Fruit fly (Drosophila melanogaster) whole organism, wandering third instar larva: Measurements from ENCODE around the gene CG15160.

ENCODE experiments used
- Abd-B ChIP-seq: fragments of >200 bp; optimal IDR thresholded peaks from 2 replicates; lab custom pipeline; 2017; ENCODE audit warnings: missing biosample characterization, missing genetic modification characterization
- CG32264 ChIP-seq: fragments of 200-800 bp; sonication (Bioruptor generic); optimal IDR thresholded peaks from 2 replicates; lab custom pipeline; 2016; ENCODE audit warnings: missing biosample characterization, missing genetic modification characterization
- CG9705 ChIP-seq: fragments of 200-800 bp; sonication (Bioruptor generic); optimal IDR thresholded peaks from 2 replicates; lab custom pipeline; 2018; ENCODE audit warnings: missing biosample characterization, mild to moderate bottlenecking, missing genetic modification characterization
- CrebA ChIP-seq: fragments of 200-800 bp; sonication (Bioruptor generic); optimal IDR thresholded peaks from 2 replicates; lab custom pipeline; 2016; ENCODE audit warnings: missing biosample characterization, mild to moderate bottlenecking, missing genetic modification characterization, borderline replicate concordance
- Dfd ChIP-seq: fragments of >200 bp; optimal IDR thresholded peaks from 2 replicates; lab custom pipeline; 2017; ENCODE audit warnings: missing biosample characterization, missing genetic modification characterization
- Dif ChIP-seq: fragments of 200-275, 200-300 bp; sonication (Bioruptor generic); optimal IDR thresholded peaks from 2 replicates; lab custom pipeline; 2018; ENCODE audit warnings: missing biosample characterization, missing genetic modification characterization; ENCODE audit not compliant: partially characterized antibody
- HLH106 ChIP-seq: fragments of 200-800 bp; optimal IDR thresholded peaks from 3 replicates; lab custom pipeline; 2019; ENCODE audit warnings: missing biosample characterization, mild to moderate bottlenecking, missing genetic modification characterization, moderate library complexity
- Hnf4 ChIP-seq: fragments of 200-800 bp; sonication (Bioruptor generic); optimal IDR thresholded peaks from 2 replicates; lab custom pipeline; 2016; ENCODE audit warnings: missing biosample characterization, mild to moderate bottlenecking, missing genetic modification characterization
- Hr78 ChIP-seq: fragments of >200 bp; optimal IDR thresholded peaks from 2 replicates; lab custom pipeline; 2017; ENCODE audit warnings: missing biosample characterization, missing genetic modification characterization
- Hr83 ChIP-seq: fragments of 200-300 bp; sonication (Bioruptor generic); optimal IDR thresholded peaks from 2 replicates; lab custom pipeline; 2016; ENCODE audit warnings: missing biosample characterization, mild to moderate bottlenecking, missing genetic modification characterization, moderate library complexity; ENCODE audit not compliant: poor library complexity, severe bottlenecking
- Jra ChIP-seq: sonication (Bioruptor generic); optimal IDR thresholded peaks from 2 replicates; lab custom pipeline; 2016; ENCODE audit warnings: missing biosample characterization, missing genetic modification characterization
- Mio ChIP-seq: sonication (Bioruptor generic); optimal IDR thresholded peaks from 2 replicates; lab custom pipeline; 2016; ENCODE audit warnings: missing biosample characterization, missing genetic modification characterization
- Myc ChIP-seq: fragments of >200 bp; optimal IDR thresholded peaks from 2 replicates; lab custom pipeline; 2017
- OdsH ChIP-seq: fragments of 200-800 bp; sonication (Bioruptor generic); optimal IDR thresholded peaks from 2 replicates; lab custom pipeline; 2016; ENCODE audit warnings: missing biosample characterization, mild to moderate bottlenecking, missing genetic modification characterization
- Rel ChIP-seq, 2 experiments: fragments of 200-800 bp; sonication (Bioruptor generic) in 1 of 2; optimal IDR thresholded peaks; 2 replicates in 1 of 2; 3 replicates in 1 of 2; lab custom pipeline; 2016 to 2019; ENCODE audit warnings: mild to moderate bottlenecking in 2 of 2, missing biosample characterization in 2 of 2, missing genetic modification characterization in 2 of 2, moderate library complexity in 1 of 2
- Sp1 ChIP-seq: fragments of 200-800 bp; sonication (Bioruptor generic); optimal IDR thresholded peaks from 3 replicates; lab custom pipeline; 2019; ENCODE audit warnings: missing biosample characterization, mild to moderate bottlenecking, missing genetic modification characterization, moderate library complexity
- Vsx2 ChIP-seq: fragments of 200-300, 225-300 bp; sonication (Bioruptor generic); optimal IDR thresholded peaks from 2 replicates; lab custom pipeline; 2018; ENCODE audit warnings: missing biosample characterization, missing genetic modification characterization; ENCODE audit not compliant: partially characterized antibody
- dl ChIP-seq, 2 experiments: fragments of 175-275, 200-275 bp in 1 of 2; fragments of 200-275 bp in 1 of 2; sonication (Bioruptor generic); optimal IDR thresholded peaks; lab custom pipeline; 2018; ENCODE audit warnings: mild to moderate bottlenecking in 2 of 2, missing biosample characterization in 2 of 2, missing genetic modification characterization in 2 of 2, moderate library complexity in 2 of 2; ENCODE audit not compliant: partially characterized antibody in 2 of 2, insufficient read depth in 1 of 2
- dmrt93B ChIP-seq: fragments of 200-800 bp; sonication (Bioruptor generic); optimal IDR thresholded peaks from 2 replicates; lab custom pipeline; 2018; ENCODE audit warnings: missing biosample characterization, mild to moderate bottlenecking, missing genetic modification characterization
- dsf ChIP-seq: sonication (Bioruptor generic); optimal IDR thresholded peaks from 2 replicates; lab custom pipeline; 2016; ENCODE audit warnings: missing biosample characterization, missing genetic modification characterization, borderline replicate concordance
- ey ChIP-seq: fragments of 200-800 bp; sonication (Bioruptor generic); optimal IDR thresholded peaks from 2 replicates; lab custom pipeline; 2016; ENCODE audit warnings: missing biosample characterization, missing genetic modification characterization
- foxo ChIP-seq, 2 experiments: fragments of 200-800 bp; sonication (Bioruptor generic); optimal IDR thresholded peaks; 2 replicates in 1 of 2; 3 replicates in 1 of 2; lab custom pipeline; 2016 to 2017; ENCODE audit warnings: missing biosample characterization in 2 of 2, missing genetic modification characterization in 2 of 2
- h ChIP-seq: fragments of 200-800 bp; sonication (Bioruptor generic); optimal IDR thresholded peaks from 3 replicates; lab custom pipeline; 2016; ENCODE audit warnings: missing biosample characterization, mild to moderate bottlenecking, missing genetic modification characterization
- jim ChIP-seq: fragments of 175-275, 200-325 bp; sonication (Bioruptor generic); optimal IDR thresholded peaks from 2 replicates; lab custom pipeline; 2016; ENCODE audit warnings: missing biosample characterization, mild to moderate bottlenecking, missing genetic modification characterization
- lola ChIP-seq: fragments of >200 bp; optimal IDR thresholded peaks from 2 replicates; lab custom pipeline; 2017; ENCODE audit warnings: missing biosample characterization, missing genetic modification characterization
- psq ChIP-seq: fragments of 200-800 bp; sonication (Bioruptor generic); optimal IDR thresholded peaks from 3 replicates; lab custom pipeline; 2017; ENCODE audit warnings: missing biosample characterization, mild to moderate bottlenecking, missing genetic modification characterization, moderate library complexity
- rgr ChIP-seq: fragments of 200-800 bp; sonication (Bioruptor generic); optimal IDR thresholded peaks from 3 replicates; lab custom pipeline; 2016; ENCODE audit warnings: missing biosample characterization, mild to moderate bottlenecking, missing genetic modification characterization
- sage ChIP-seq: fragments of 200-800 bp; sonication (Bioruptor generic); optimal IDR thresholded peaks from 2 replicates; lab custom pipeline; 2016; ENCODE audit warnings: missing biosample characterization, mild to moderate bottlenecking, missing genetic modification characterization
- sv ChIP-seq: fragments of 200-800 bp; sonication (Bioruptor generic); optimal IDR thresholded peaks from 3 replicates; lab custom pipeline; 2016; ENCODE audit warnings: missing biosample characterization, missing genetic modification characterization
- tai ChIP-seq: sonication (Bioruptor generic); optimal IDR thresholded peaks from 2 replicates; lab custom pipeline; 2016; ENCODE audit warnings: missing biosample characterization, missing genetic modification characterization
- usp ChIP-seq: fragments of >200 bp; optimal IDR thresholded peaks from 2 replicates; lab custom pipeline; 2017; ENCODE audit warnings: missing biosample characterization, missing genetic modification characterization
- woc ChIP-seq: sonication (Bioruptor generic); optimal IDR thresholded peaks from 2 replicates; lab custom pipeline; 2016; ENCODE audit warnings: missing biosample characterization, mild to moderate bottlenecking, missing genetic modification characterization

CG15160 gene

DNA sequence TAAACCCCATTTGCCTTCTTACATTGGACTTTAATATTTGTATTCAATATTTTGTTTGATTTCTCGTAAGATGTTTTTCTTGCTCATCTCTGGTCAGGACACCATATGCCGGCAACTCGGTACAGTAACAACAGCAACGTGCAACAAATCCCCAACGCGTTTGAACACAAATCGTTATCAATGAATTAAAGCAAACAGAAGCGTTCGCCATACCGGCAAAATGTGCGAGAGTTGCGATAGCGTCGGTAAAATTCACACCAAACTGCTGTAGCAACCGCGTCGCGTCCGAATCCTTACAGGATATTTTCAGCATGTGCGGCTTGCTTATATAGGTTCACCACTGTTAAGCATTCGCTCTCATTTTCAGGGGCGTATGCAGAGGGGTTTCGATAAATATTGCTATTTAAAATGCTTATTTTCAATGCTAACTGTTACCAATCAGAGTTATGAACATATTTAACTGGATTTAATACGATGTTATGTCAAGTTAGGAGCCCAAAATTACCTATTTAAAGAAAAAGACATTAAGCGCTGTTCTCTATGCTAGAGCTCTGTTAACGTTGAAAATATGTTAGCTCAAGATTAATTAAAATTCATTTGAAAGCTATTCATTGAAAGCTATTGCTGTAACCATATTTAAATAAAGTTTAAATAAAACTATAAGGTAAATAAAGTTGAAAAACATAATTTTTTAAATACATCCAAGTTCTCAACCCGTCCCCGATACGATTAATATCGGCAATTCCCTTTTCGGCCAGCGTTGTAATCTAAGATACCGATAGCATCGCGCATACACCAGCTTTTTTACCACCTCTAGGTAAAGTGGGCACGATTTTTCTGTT, at the start of gene CG15160, which contains the start of gene Pde11:
TSS of gene CG15160 (plus strand) at position 792 of the 842 bp plus-strand sequence.
TSS of gene Pde11 (minus strand) at position 243 of the 842 bp plus-strand sequence.
- TF ChIP-seq Abd-B (no peak), dmrt93B (GFP tag; lab: Kevin White, UChicago) (peak; percentile 31), Vsx2 (no peak), Myc (no peak), sv (GFP tag; lab: Kevin White, UChicago) (peak; percentile 21), Dif (GFP tag; lab: Kevin White, UChicago) (no peak), CG9705 (GFP tag; lab: Kevin White, UChicago) (peak; percentile 38), woc (no peak), Hnf4 (GFP tag; lab: Kevin White, UChicago) (peak; percentile 57), Hr83 (GFP tag; lab: Kevin White, UChicago) (peak; percentile 65), jim (GFP tag; lab: Kevin White, UChicago) (no peak), tai (GFP tag; lab: Kevin White, UChicago) (peak; percentile 65), Jra (GFP tag; lab: Kevin White, UChicago) (peak; percentile 48), dsf (GFP tag; lab: Kevin White, UChicago) (peak; percentile 57)

DNA sequence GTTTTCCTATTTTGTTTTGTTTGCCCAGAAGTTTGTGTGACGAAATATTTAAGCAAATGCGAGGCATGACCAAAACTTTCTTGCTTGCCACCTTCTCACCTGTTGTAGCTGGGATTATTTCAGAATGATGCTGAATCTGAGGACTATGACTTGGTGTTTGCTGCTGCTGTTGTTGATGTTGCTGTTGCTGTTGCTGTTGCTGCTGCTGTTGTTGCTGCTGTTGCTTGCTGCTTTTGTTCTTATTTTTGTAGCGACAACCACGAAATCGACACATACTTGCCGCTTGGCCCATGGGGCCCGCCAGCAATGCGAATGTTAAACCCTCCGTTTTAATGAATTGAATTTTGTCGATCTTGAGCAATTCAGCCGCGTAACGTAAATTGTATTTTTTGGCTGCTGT, 44.3 kb upstream of the CG15160 start:
- TF ChIP-seq Hnf4 (GFP tag; lab: Kevin White, UChicago) (no peak), Dfd (GFP tag; lab: Kevin White, UChicago) (peak; percentile 94)
- TF ChIP-seq, all 38 proteins: peak for 1

DNA sequence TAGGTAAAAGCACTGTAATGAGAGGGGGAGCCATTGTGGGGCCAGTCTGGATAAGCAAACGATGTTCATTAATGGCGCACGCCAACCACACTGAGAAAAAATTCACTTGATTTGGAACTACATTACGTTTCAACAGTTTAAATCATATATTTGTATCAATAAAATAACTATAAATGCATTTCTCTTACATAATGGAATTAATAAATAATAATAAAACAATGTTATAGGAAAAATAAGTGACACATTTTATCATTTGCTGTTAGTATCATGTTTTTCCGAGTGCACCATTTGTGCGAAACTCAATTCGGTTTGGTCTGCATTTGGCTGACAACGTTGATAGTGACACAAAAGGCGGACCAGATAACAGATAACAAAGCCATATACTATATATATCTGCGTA, 41.9 kb upstream of the CG15160 start:
- TF ChIP-seq sage (GFP tag; lab: Kevin White, UChicago) = no peak
- no peak for TF ChIP-seq HLH106 (tag; lab: Kevin White, UChicago)
- TF ChIP-seq Dif (GFP tag; lab: Kevin White, UChicago) = no peak
- TF ChIP-seq h = peak; percentile 62
- peak in 1 of 2 experiments; percentile 36 for TF ChIP-seq foxo (GFP tag; optimal IDR thresholded peaks at IDR 0.05; lab: Kevin White, UChicago)
- TF ChIP-seq usp (GFP tag; lab: Kevin White, UChicago) = no peak
- no peak for TF ChIP-seq woc
- no peak for TF ChIP-seq Hr83 (GFP tag; lab: Kevin White, UChicago)

DNA sequence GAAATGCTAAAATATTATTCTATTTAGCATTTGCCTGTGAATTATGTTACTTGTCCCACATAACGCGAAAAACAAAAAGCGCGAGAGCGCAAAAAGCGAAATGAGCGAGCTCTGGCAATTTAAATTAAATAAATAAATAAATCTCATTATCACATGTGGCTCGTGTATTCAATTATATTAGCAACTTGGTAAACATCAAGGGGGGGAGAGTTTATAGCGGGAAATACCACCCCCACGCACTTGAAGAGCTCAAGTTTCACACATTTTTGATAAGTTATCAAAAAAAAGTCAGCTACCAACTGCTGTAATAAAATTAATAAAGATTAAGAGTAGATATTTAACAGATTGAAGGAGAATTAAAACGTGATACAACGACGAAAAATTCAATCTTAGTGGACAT, 41.2 kb upstream of the CG15160 start:
- no peak for TF ChIP-seq CrebA (GFP tag; lab: Kevin White, UChicago)
- no peak for TF ChIP-seq sv (GFP tag; lab: Kevin White, UChicago)
- TF ChIP-seq dmrt93B (GFP tag; lab: Kevin White, UChicago) = no peak
- no peak for TF ChIP-seq Hr78
- TF ChIP-seq Abd-B = no peak
- no peak for TF ChIP-seq ey
- no peak for TF ChIP-seq Hnf4 (GFP tag; lab: Kevin White, UChicago)
- no peak for TF ChIP-seq Mio (GFP tag; lab: Kevin White, UChicago)
- no peak for TF ChIP-seq Dif (GFP tag; lab: Kevin White, UChicago)
- TF ChIP-seq lola = no peak
- no peak for TF ChIP-seq Rel (GFP tag; optimal IDR thresholded peaks at IDR 0.05; lab: Kevin White, UChicago)
- TF ChIP-seq Rel (tag; optimal IDR thresholded peaks at IDR 0.05; lab: Kevin White, UChicago) = peak; percentile 60
- TF ChIP-seq CG9705 (GFP tag; lab: Kevin White, UChicago) = no peak
- TF ChIP-seq usp (GFP tag; lab: Kevin White, UChicago) = no peak
- no peak for TF ChIP-seq OdsH (GFP tag; lab: Kevin White, UChicago)
- peak in 1 of 2 experiments; percentile 16 for TF ChIP-seq dl (GFP tag; optimal IDR thresholded peaks at IDR 0.05; lab: Kevin White, UChicago; ENCODE audit: insufficient read depth in 1 of 2, partially characterized antibody in 2 of 2)
- TF ChIP-seq Sp1 (GFP tag; lab: Kevin White, UChicago) = peak; percentile 6
- TF ChIP-seq Myc = no peak
- TF ChIP-seq, all 38 proteins: peak for 3

DNA sequence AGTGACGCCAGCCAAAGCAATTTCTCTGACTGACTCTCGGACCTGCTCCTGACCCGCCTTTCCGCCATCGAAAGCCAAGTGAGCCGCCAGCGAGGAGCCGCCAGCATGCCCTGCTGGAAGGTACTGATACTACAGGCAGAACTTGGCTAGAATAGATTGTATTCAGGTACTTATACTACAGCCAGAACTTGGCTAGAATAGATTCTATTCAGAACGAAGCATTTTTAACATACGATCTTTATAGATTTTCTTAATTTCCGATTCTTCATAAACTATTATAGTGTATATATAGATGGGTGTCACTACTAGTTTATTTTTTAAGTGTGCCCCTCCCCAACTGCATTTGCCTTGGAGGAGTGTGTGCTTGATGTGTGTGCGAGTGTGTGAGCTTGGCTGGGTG, 36.5 kb upstream of the CG15160 start:
- TF ChIP-seq rgr (GFP tag; lab: Kevin White, UChicago) (no peak), psq (GFP tag; lab: Kevin White, UChicago) (no peak), CG9705 (GFP tag; lab: Kevin White, UChicago) (no peak), Dif (GFP tag; lab: Kevin White, UChicago) (no peak), sage (GFP tag; lab: Kevin White, UChicago) (no peak), tai (GFP tag; lab: Kevin White, UChicago) (no peak), dsf (GFP tag; lab: Kevin White, UChicago) (no peak), Abd-B (no peak), OdsH (GFP tag; lab: Kevin White, UChicago) (no peak), Sp1 (GFP tag; lab: Kevin White, UChicago) (no peak), ey (no peak), Vsx2 (no peak), CG32264 (GFP tag; lab: Kevin White, UChicago) (no peak), sv (GFP tag; lab: Kevin White, UChicago) (no peak)
